Fruit fly (Drosophila melanogaster) whole organism, embryonic: ENCODE results near the gene Sil1.

Experiments
- BEAF-32 ChIP-seq: fragments of 200-800 bp; sonication (Bioruptor generic); optimal IDR thresholded peaks from 3 replicates; lab custom pipeline; 2017; ENCODE audit warnings: missing biosample characterization, missing genetic modification characterization, mild to moderate bottlenecking, moderate library complexity, missing genetic modification reagents
- BtbVII ChIP-seq: fragments of 200-800 bp; sonication (Bioruptor generic); optimal IDR thresholded peaks from 3 replicates; lab custom pipeline; 2017; ENCODE audit warnings: missing biosample characterization, mild to moderate bottlenecking, missing genetic modification characterization
- CG10366 ChIP-seq: fragments of 200-800 bp; sonication (Bioruptor generic); IDR thresholded peaks from 2 replicates; pipeline ENCODE4 v1.3.6; 2022; ENCODE audit warnings: missing biosample characterization, missing genetic modification characterization
- CG12391 ChIP-seq: fragments of 200-800 bp; sonication (Bioruptor generic); optimal IDR thresholded peaks from 3 replicates; lab custom pipeline; 2018; ENCODE audit warnings: missing biosample characterization, mild to moderate bottlenecking, missing genetic modification characterization, moderate library complexity
- CG12659 ChIP-seq: fragments of 200-800 bp; sonication (Bioruptor generic); optimal IDR thresholded peaks from 3 replicates; lab custom pipeline; 2017; ENCODE audit warnings: mild to moderate bottlenecking, missing biosample characterization, missing genetic modification reagents, missing genetic modification characterization
- CG12942 ChIP-seq: fragments of 200-800 bp; sonication (Bioruptor generic); optimal IDR thresholded peaks from 3 replicates; lab custom pipeline; 2016; ENCODE audit warnings: missing biosample characterization, missing genetic modification characterization
- CG13894 ChIP-seq: fragments of 200-800 bp; sonication (Bioruptor generic); optimal IDR thresholded peaks from 3 replicates; lab custom pipeline; 2018; ENCODE audit warnings: missing biosample characterization, mild to moderate bottlenecking, missing genetic modification characterization, moderate library complexity
- CG14710 ChIP-seq: fragments of 200-800 bp; sonication (Bioruptor generic); optimal IDR thresholded peaks from 3 replicates; lab custom pipeline; 2019; ENCODE audit warnings: missing biosample characterization, mild to moderate bottlenecking, missing genetic modification characterization, moderate library complexity
- CG15011 ChIP-seq: fragments of 200-800 bp; sonication (Bioruptor generic); optimal IDR thresholded peaks from 3 replicates; lab custom pipeline; 2018; ENCODE audit warnings: missing biosample characterization, mild to moderate bottlenecking, missing genetic modification characterization
- CG17612 ChIP-seq: fragments of 200-800 bp; sonication (Bioruptor generic); IDR thresholded peaks from 2 replicates; pipeline ENCODE4 v1.3.6; 2022; ENCODE audit warnings: missing biosample characterization, missing genetic modification characterization
- CG2875 ChIP-seq: fragments of 200-800 bp; sonication (Bioruptor generic); optimal IDR thresholded peaks from 2 replicates; lab custom pipeline; 2017; ENCODE audit warnings: missing biosample characterization, mild to moderate bottlenecking, missing genetic modification characterization, missing genetic modification reagents
- CG31365 ChIP-seq: fragments of 200-800 bp; sonication (Bioruptor generic); optimal IDR thresholded peaks from 2 replicates; lab custom pipeline; 2018; ENCODE audit warnings: missing biosample characterization, mild to moderate bottlenecking, missing genetic modification characterization
- CG3163 ChIP-seq: fragments of 200-800 bp; sonication (Bioruptor generic); optimal IDR thresholded peaks from 3 replicates; lab custom pipeline; 2016; ENCODE audit warnings: missing biosample characterization, missing genetic modification characterization
- CG32772 ChIP-seq: fragments of 200-800 bp; sonication (Bioruptor generic); IDR thresholded peaks from 2 replicates; pipeline ENCODE4 v1.3.6; 2022; ENCODE audit warnings: missing biosample characterization, missing genetic modification characterization
- CG43689 ChIP-seq: fragments of 200-800 bp; sonication (Bioruptor generic); IDR thresholded peaks from 2 replicates; pipeline ENCODE4 v1.3.6; 2022; ENCODE audit warnings: missing biosample characterization, missing genetic modification characterization
- CG4617 ChIP-seq: fragments of 200-800 bp; sonication (Bioruptor generic); optimal IDR thresholded peaks from 3 replicates; lab custom pipeline; 2016; ENCODE audit warnings: missing biosample characterization, missing genetic modification characterization, borderline replicate concordance
- CG8359 ChIP-seq: fragments of 200-800 bp; sonication (Bioruptor generic); optimal IDR thresholded peaks from 2 replicates; lab custom pipeline; 2017; ENCODE audit warnings: missing biosample characterization, mild to moderate bottlenecking, missing genetic modification characterization, borderline replicate concordance
- CG9932 ChIP-seq: fragments of 200-800 bp; sonication (Bioruptor generic); IDR thresholded peaks from 2 replicates; pipeline ENCODE4 v1.3.6; 2022; ENCODE audit warnings: missing biosample characterization, missing genetic modification characterization
- Dad ChIP-seq: fragments of 200-800 bp; sonication (Bioruptor generic); optimal IDR thresholded peaks from 3 replicates; lab custom pipeline; 2016; ENCODE audit warnings: missing biosample characterization, missing genetic modification characterization
- Dref ChIP-seq: fragments of 200-800 bp; sonication (Bioruptor generic); IDR thresholded peaks from 2 replicates; pipeline ENCODE4 v1.3.6; 2022; ENCODE audit warnings: missing biosample characterization, missing genetic modification characterization
- E2f2 ChIP-seq: fragments of 200-800 bp; sonication (Bioruptor generic); IDR thresholded peaks from 2 replicates; pipeline ENCODE4 v1.3.6; 2022; ENCODE audit warnings: missing biosample characterization, missing genetic modification characterization
- Fer1 ChIP-seq: fragments of 200-800 bp; sonication (Bioruptor generic); optimal IDR thresholded peaks from 2 replicates; lab custom pipeline; 2017; ENCODE audit warnings: missing biosample characterization, mild to moderate bottlenecking, missing genetic modification characterization
- Fer3 ChIP-seq: fragments of 200-800 bp; sonication (Bioruptor generic); optimal IDR thresholded peaks from 2 replicates; lab custom pipeline; 2018; ENCODE audit warnings: missing biosample characterization, mild to moderate bottlenecking, missing genetic modification characterization, moderate library complexity
- HLH3B ChIP-seq: fragments of 200-800 bp; sonication (Bioruptor generic); IDR thresholded peaks from 2 replicates; pipeline ENCODE4 v1.3.6; 2022; ENCODE audit warnings: missing biosample characterization, missing genetic modification characterization
- Lim3 ChIP-seq: fragments of 200-800 bp; sonication (Bioruptor generic); IDR thresholded peaks from 2 replicates; pipeline ENCODE4 v1.3.6; 2022; ENCODE audit warnings: missing biosample characterization, missing genetic modification characterization
- Lpt ChIP-seq: fragments of >200 bp; optimal IDR thresholded peaks from 2 replicates; lab custom pipeline; 2018; ENCODE audit warnings: missing biosample characterization, missing genetic modification characterization
- Opbp ChIP-seq: fragments of 200-800 bp; sonication (Bioruptor generic); IDR thresholded peaks from 3 replicates; pipeline ENCODE4 v1.3.6; 2022; ENCODE audit warnings: missing biosample characterization, missing genetic modification characterization; ENCODE audit not compliant: partially characterized antibody
- Rfx ChIP-seq: fragments of 200-800 bp; sonication (Bioruptor generic); IDR thresholded peaks from 2 replicates; pipeline ENCODE4 v1.3.6; 2022; ENCODE audit warnings: missing biosample characterization, missing genetic modification characterization
- Sin3A ChIP-seq: fragments of >200 bp; optimal IDR thresholded peaks from 2 replicates; lab custom pipeline; 2018
- Trl ChIP-seq, 3 experiments: fragments of >200 bp in 2 of 3; fragments of 200-800 bp in 1 of 3; sonication (Bioruptor generic) in 1 of 3; optimal IDR thresholded peaks; 2 replicates in 1 of 3; 3 replicates in 2 of 3; lab custom pipeline; 2016 to 2017; ENCODE audit warnings: missing biosample characterization in 1 of 3, missing genetic modification characterization in 1 of 3
- ab ChIP-seq: fragments of 200-800 bp; sonication (Bioruptor generic); optimal IDR thresholded peaks from 2 replicates; lab custom pipeline; 2016; ENCODE audit warnings: missing biosample characterization, missing genetic modification characterization
- ato ChIP-seq: fragments of 200-800 bp; sonication (Bioruptor generic); IDR thresholded peaks from 2 replicates; pipeline ENCODE4 v1.3.6; 2022; ENCODE audit warnings: missing biosample characterization, missing genetic modification characterization; ENCODE audit not compliant: partially characterized antibody
- cad ChIP-seq: fragments of >200 bp; optimal IDR thresholded peaks from 2 replicates; lab custom pipeline; 2017; ENCODE audit warnings: missing biosample characterization, missing genetic modification characterization
- cato ChIP-seq: fragments of 200-800 bp; sonication (Bioruptor generic); optimal IDR thresholded peaks from 2 replicates; lab custom pipeline; 2016; ENCODE audit warnings: missing biosample characterization, missing genetic modification characterization, borderline replicate concordance
- chif ChIP-seq, 2 experiments: fragments of 200-800 bp; sonication (Bioruptor generic); optimal IDR thresholded peaks; 3 replicates each; lab custom pipeline; 2016; ENCODE audit warnings: missing biosample characterization in 2 of 2, missing genetic modification characterization in 2 of 2
- corto ChIP-seq: fragments of 200-800 bp; sonication (Bioruptor generic); optimal IDR thresholded peaks from 2 replicates; lab custom pipeline; 2016; ENCODE audit warnings: missing biosample characterization, mild to moderate bottlenecking, missing genetic modification characterization, moderate library complexity
- crc ChIP-seq: fragments of 200-800 bp; sonication (Bioruptor generic); optimal IDR thresholded peaks from 2 replicates; lab custom pipeline; 2016; ENCODE audit warnings: missing biosample characterization, missing genetic modification characterization
- crol ChIP-seq: fragments of 200-800 bp; sonication (Bioruptor generic); IDR thresholded peaks from 2 replicates; pipeline ENCODE4 v1.3.6; 2022; ENCODE audit warnings: missing biosample characterization, missing genetic modification characterization
- dmrt99B ChIP-seq: fragments of 200-800 bp; sonication (Bioruptor generic); optimal IDR thresholded peaks from 2 replicates; lab custom pipeline; 2018; ENCODE audit warnings: missing biosample characterization, mild to moderate bottlenecking, missing genetic modification characterization, moderate library complexity
- dysf ChIP-seq: fragments of 200-800 bp; sonication (Bioruptor generic); IDR thresholded peaks from 3 replicates; pipeline ENCODE4 v1.3.6; 2022; ENCODE audit warnings: missing biosample characterization, missing genetic modification characterization
- emc ChIP-seq: fragments of 200-800 bp; sonication (Bioruptor generic); optimal IDR thresholded peaks from 2 replicates; lab custom pipeline; 2016; ENCODE audit warnings: missing biosample characterization, missing genetic modification characterization
- fd3F ChIP-seq: fragments of 200-800 bp; sonication (Bioruptor generic); optimal IDR thresholded peaks from 2 replicates; lab custom pipeline; 2018; ENCODE audit warnings: missing biosample characterization, mild to moderate bottlenecking, missing genetic modification characterization, moderate library complexity
- fu2 ChIP-seq: fragments of 200-800 bp; sonication (Bioruptor generic); optimal IDR thresholded peaks from 2 replicates; lab custom pipeline; 2016; ENCODE audit warnings: missing biosample characterization, missing genetic modification characterization
- gro ChIP-seq: fragments of 200-800 bp; sonication (Bioruptor generic); optimal IDR thresholded peaks from 2 replicates; lab custom pipeline; 2016; ENCODE audit warnings: missing biosample characterization, missing genetic modification characterization
- pnt ChIP-seq: fragments of 200-800 bp; sonication (Bioruptor generic); optimal IDR thresholded peaks from 3 replicates; lab custom pipeline; 2016; ENCODE audit warnings: missing biosample characterization, missing genetic modification characterization
- slou ChIP-seq: fragments of 200-800 bp; sonication (Bioruptor generic); optimal IDR thresholded peaks from 3 replicates; lab custom pipeline; 2016; ENCODE audit warnings: missing biosample characterization, missing genetic modification characterization
- stc ChIP-seq: fragments of 200-800 bp; sonication (Bioruptor generic); IDR thresholded peaks from 2 replicates; pipeline ENCODE4 v1.3.6; 2022; ENCODE audit warnings: missing biosample characterization, missing genetic modification characterization
- unc-4 ChIP-seq: fragments of 200-800 bp; sonication (Bioruptor generic); IDR thresholded peaks from 2 replicates; pipeline ENCODE4 v1.3.6; 2022; ENCODE audit warnings: missing biosample characterization, missing genetic modification characterization; ENCODE audit not compliant: partially characterized antibody
- vfl ChIP-seq: fragments of 200-800 bp; sonication (Bioruptor generic); optimal IDR thresholded peaks from 2 replicates; lab custom pipeline; 2016; ENCODE audit warnings: missing biosample characterization, missing genetic modification characterization
- zen2 ChIP-seq: fragments of 200-800 bp; sonication (Bioruptor generic); IDR thresholded peaks from 3 replicates; pipeline ENCODE4 v1.3.6; 2022; ENCODE audit warnings: missing biosample characterization, missing genetic modification characterization; ENCODE audit not compliant: partially characterized antibody
- zf30C ChIP-seq: fragments of 200-800 bp; sonication (Bioruptor generic); optimal IDR thresholded peaks from 3 replicates; lab custom pipeline; 2018; ENCODE audit warnings: missing biosample characterization, mild to moderate bottlenecking, missing genetic modification characterization

Sil1 gene

dm6 chr3R:25265589-25266201, 30.4 kb upstream of the Sil1 start, which contains the start of the genes GlnRS and RIOK2 (continued):
- TF ChIP-seq vfl (GFP tag; lab: Kevin White, UChicago) (no peak), dysf (no peak), Trl (optimal IDR thresholded peaks at IDR 0.05; lab: Kevin White, UChicago) (no peak), Trl (GFP tag; optimal IDR thresholded peaks at IDR 0.05; lab: Kevin White, UChicago) (no peak), cato (GFP tag; lab: Kevin White, UChicago) (no peak), fu2 (GFP tag; lab: Kevin White, UChicago) (no peak), BEAF-32 (peak; percentile 97), Sin3A (lab: Kevin White, UChicago) (peak; percentile 78), CG13894 (tag; lab: Kevin White, UChicago) (no peak), Dad (no peak), emc (GFP tag; lab: Kevin White, UChicago) (no peak), CG8359 (GFP tag; lab: Kevin White, UChicago) (no peak), stc (GFP tag; lab: Robert Waterston, UW) (no peak), cad (GFP tag; lab: Kevin White, UChicago) (no peak), Fer3 (tag; lab: Kevin White, UChicago) (no peak), Fer1 (GFP tag; lab: Kevin White, UChicago) (no peak), zen2 (peak; percentile 95), unc-4 (GFP tag; lab: Robert Waterston, UW) (peak; percentile 97), fd3F (GFP tag; lab: Kevin White, UChicago) (no peak), CG14710 (tag; lab: Kevin White, UChicago) (no peak), Rfx (GFP tag; lab: Robert Waterston, UW) (peak; percentile 52), corto (GFP tag; lab: Kevin White, UChicago) (no peak), Lpt (GFP tag; lab: Kevin White, UChicago) (no peak), dmrt99B (tag; lab: Kevin White, UChicago) (no peak), CG2875 (GFP tag; lab: Kevin White, UChicago) (no peak), ato (GFP tag; lab: Robert Waterston, UW) (peak; percentile 90), BtbVII (GFP tag; lab: Kevin White, UChicago) (no peak), CG15011 (no peak), CG10366 (GFP tag; lab: Robert Waterston, UW) (no peak), CG17612 (GFP tag; lab: Robert Waterston, UW) (no peak), E2f2 (GFP tag; lab: Robert Waterston, UW) (no peak), CG12659 (GFP tag; lab: Kevin White, UChicago) (peak; percentile 64), ab (GFP tag; lab: Kevin White, UChicago) (no peak), zf30C (GFP tag; lab: Kevin White, UChicago) (no peak), Lim3 (GFP tag; lab: Robert Waterston, UW) (no peak), chif (GFP tag; optimal IDR thresholded peaks at IDR 0.05; lab: Kevin White, UChicago) (no peak), CG32772 (no peak), slou (no peak), pnt (GFP tag; lab: Kevin White, UChicago) (no peak), CG12391 (tag; lab: Kevin White, UChicago) (peak; percentile 31), CG12942 (GFP tag; lab: Kevin White, UChicago) (no peak), CG31365 (tag; lab: Kevin White, UChicago) (no peak), CG43689 (no peak), CG9932 (GFP tag; lab: Robert Waterston, UW) (peak; percentile 49; the same call in 1 of the 2 replicates), CG4617 (GFP tag; lab: Kevin White, UChicago) (peak; percentile 94), gro (peak; percentile 54), Dref (GFP tag; lab: Robert Waterston, UW) (peak; percentile 88), CG3163 (GFP tag; lab: Kevin White, UChicago) (no peak), HLH3B (GFP tag; lab: Robert Waterston, UW) (no peak), Opbp (GFP tag; lab: Robert Waterston, UW) (peak; percentile 97), crol (GFP tag; lab: Robert Waterston, UW) (no peak), crc (GFP tag; lab: Kevin White, UChicago) (no peak)
